1 fruit fly cellular context compared by ENCODE assay signal in the genomic region with DNA sequence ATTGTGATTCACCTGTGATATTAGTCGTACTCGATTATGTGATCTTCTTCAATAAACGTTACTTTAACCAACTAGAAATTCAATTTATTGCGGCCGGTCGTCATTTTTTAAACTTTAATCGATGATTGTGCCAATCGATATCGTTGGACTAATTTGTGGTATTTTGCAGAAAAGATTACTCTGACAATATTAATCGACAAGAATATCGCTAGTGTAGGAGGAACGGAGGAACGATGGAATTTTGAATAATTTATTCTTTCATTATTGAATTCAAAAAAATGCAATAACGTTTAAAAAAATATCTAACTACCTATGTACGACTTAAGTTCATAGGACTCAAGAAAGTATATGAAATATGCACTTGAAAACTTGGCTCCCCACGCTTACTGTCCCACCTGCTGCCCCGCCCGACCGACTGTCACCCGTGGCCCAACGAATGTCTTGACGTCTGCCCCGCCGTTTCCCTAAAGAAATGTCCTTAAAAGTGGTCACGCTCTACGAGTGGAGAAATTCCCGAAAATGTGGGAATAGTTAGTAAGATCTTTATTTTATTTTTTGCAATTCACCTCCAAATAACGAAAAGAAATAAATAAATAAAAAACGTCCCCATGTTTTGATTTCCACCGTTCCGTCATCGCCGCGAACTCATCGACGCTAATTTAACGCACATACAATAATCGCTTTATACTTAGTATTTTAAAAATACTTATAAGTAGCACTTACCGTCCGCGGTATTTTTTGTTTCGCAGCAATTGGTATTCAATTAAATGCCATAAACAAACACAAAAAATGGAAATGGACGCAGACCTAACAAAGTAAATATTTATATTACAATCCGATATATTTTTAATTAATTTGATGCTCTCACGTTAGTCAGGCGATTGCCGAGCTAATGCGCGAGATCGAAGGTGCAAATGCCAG.
A peak's percentile ranks its signal among the peaks of the same experiment; 100 is the strongest.
TF ChIP-seq lines count a peak whose summit lies in the region.

TSS of gene CG14074 (plus strand) at position 779 of the 921 bp plus-strand sequence.

TF ChIP-seq in whole organism, embryonic, 481 proteins besides CTCF, POLR2A, EP300 and RAD21 (continued from another document):
- TF ChIP-seq CG6854 (GFP tag; optimal IDR thresholded peaks at IDR 0.05; lab: Kevin White, UChicago): no peak
- TF ChIP-seq Ets65A (GFP tag; lab: Kevin White, UChicago): peak; percentile 43
- TF ChIP-seq hth (optimal IDR thresholded peaks at IDR 0.05; lab: Kevin White, UChicago): no peak
- no peak for TF ChIP-seq CG12391 (tag; optimal IDR thresholded peaks at IDR 0.05; lab: Kevin White, UChicago)
- TF ChIP-seq CG17802 (tag; optimal IDR thresholded peaks at IDR 0.05; lab: Kevin White, UChicago): no peak
- TF ChIP-seq CG30403 (GFP tag; optimal IDR thresholded peaks at IDR 0.05; lab: Kevin White, UChicago): no peak
- no peak for TF ChIP-seq CG17359 (tag; optimal IDR thresholded peaks at IDR 0.05; lab: Kevin White, UChicago)
- TF ChIP-seq ken (GFP tag; IDR thresholded peaks at IDR 0.05; lab: Robert Waterston, UW): no peak
- no peak for TF ChIP-seq bab2 (GFP tag; optimal IDR thresholded peaks at IDR 0.05; lab: Kevin White, UChicago)
- TF ChIP-seq CG17912 (GFP tag; optimal IDR thresholded peaks at IDR 0.05; lab: Kevin White, UChicago): no peak
- TF ChIP-seq en (GFP tag; optimal IDR thresholded peaks at IDR 0.05; lab: Kevin White, UChicago): no peak
- peak; percentile 81 for TF ChIP-seq zen2 (GFP tag; IDR thresholded peaks at IDR 0.05; lab: Robert Waterston, UW; ENCODE audit: partially characterized antibody)
- TF ChIP-seq Drgx (GFP tag; IDR thresholded peaks at IDR 0.05; lab: Robert Waterston, UW): no peak
- TF ChIP-seq MBD-R2 (GFP tag; IDR thresholded peaks at IDR 0.05; lab: Robert Waterston, UW): peak; percentile 56
- TF ChIP-seq ro (GFP tag; IDR thresholded peaks at IDR 0.05; lab: Robert Waterston, UW): no peak
- TF ChIP-seq tio (GFP tag; optimal IDR thresholded peaks at IDR 0.05; lab: Kevin White, UChicago): no peak
- no peak for TF ChIP-seq CG14014 (GFP tag; IDR thresholded peaks at IDR 0.05; lab: Robert Waterston, UW)
- no peak for TF ChIP-seq CG5245 (GFP tag; optimal IDR thresholded peaks at IDR 0.05; lab: Kevin White, UChicago)
- no peak for TF ChIP-seq CG17328 (GFP tag; IDR thresholded peaks at IDR 0.05; lab: Robert Waterston, UW)
- no peak for TF ChIP-seq CG3163 (GFP tag; optimal IDR thresholded peaks at IDR 0.05; lab: Kevin White, UChicago)
- TF ChIP-seq lilli (GFP tag; optimal IDR thresholded peaks at IDR 0.05; lab: Kevin White, UChicago): no peak
- peak; percentile 62 for TF ChIP-seq gfzf (GFP tag; optimal IDR thresholded peaks at IDR 0.05; lab: Kevin White, UChicago)
- no peak for TF ChIP-seq oc (tag; optimal IDR thresholded peaks at IDR 0.05; lab: Kevin White, UChicago)
- no peak for TF ChIP-seq D (optimal IDR thresholded peaks at IDR 0.05; lab: Kevin White, UChicago)
- no peak for TF ChIP-seq D (GFP tag; optimal IDR thresholded peaks at IDR 0.05; lab: Kevin White, UChicago)
- TF ChIP-seq gce (GFP tag; IDR thresholded peaks at IDR 0.05; lab: Robert Waterston, UW): no peak
- no peak for TF ChIP-seq sens-2 (GFP tag; IDR thresholded peaks at IDR 0.05; lab: Robert Waterston, UW)
- no peak for TF ChIP-seq odd (GFP tag; optimal IDR thresholded peaks at IDR 0.05; lab: Kevin White, UChicago)
- TF ChIP-seq Ptx1 (GFP tag; IDR thresholded peaks at IDR 0.05; lab: Robert Waterston, UW): no peak
- TF ChIP-seq Hmr (GFP tag; optimal IDR thresholded peaks at IDR 0.05; lab: Kevin White, UChicago): no peak
- TF ChIP-seq Hr51 (GFP tag; optimal IDR thresholded peaks at IDR 0.05; lab: Kevin White, UChicago): no peak
- no peak for TF ChIP-seq gsb-n (tag; optimal IDR thresholded peaks at IDR 0.05; lab: Kevin White, UChicago)
- TF ChIP-seq CG9727 (GFP tag; optimal IDR thresholded peaks at IDR 0.05; lab: Kevin White, UChicago): no peak
- no peak for TF ChIP-seq CG3065 (GFP tag; optimal IDR thresholded peaks at IDR 0.05; lab: Kevin White, UChicago)
- TF ChIP-seq BtbVII (GFP tag; optimal IDR thresholded peaks at IDR 0.05; lab: Kevin White, UChicago): no peak
- no peak for TF ChIP-seq CG6272 (GFP tag; IDR thresholded peaks at IDR 0.05; lab: Robert Waterston, UW)
- TF ChIP-seq grau (tag; optimal IDR thresholded peaks at IDR 0.05; lab: Kevin White, UChicago): no peak
- no peak for TF ChIP-seq Eip74EF (GFP tag; optimal IDR thresholded peaks at IDR 0.05; lab: Kevin White, UChicago)
- no peak for TF ChIP-seq CG5953 (GFP tag; IDR thresholded peaks at IDR 0.05; lab: Robert Waterston, UW)
- no peak for TF ChIP-seq Usf (GFP tag; optimal IDR thresholded peaks at IDR 0.05; lab: Kevin White, UChicago)
- no peak for TF ChIP-seq CG18619 (GFP tag; optimal IDR thresholded peaks at IDR 0.05; lab: Kevin White, UChicago)
- TF ChIP-seq chinmo (GFP tag; IDR thresholded peaks at IDR 0.05; lab: Robert Waterston, UW; ENCODE audit: partially characterized antibody): peak; percentile 61; the same call in 2 of the 4 replicates
- no peak for TF ChIP-seq HHEX (GFP tag; optimal IDR thresholded peaks at IDR 0.05; lab: Kevin White, UChicago)
- no peak for TF ChIP-seq CG8765 (GFP tag; IDR thresholded peaks at IDR 0.05; lab: Robert Waterston, UW)
- no peak for TF ChIP-seq CG9437 (GFP tag; optimal IDR thresholded peaks at IDR 0.05; lab: Kevin White, UChicago)
- peak; percentile 39; the same call in 1 of the 2 replicates for TF ChIP-seq hbn (GFP tag; IDR thresholded peaks at IDR 0.05; lab: Robert Waterston, UW; ENCODE audit: partially characterized antibody)
- TF ChIP-seq so (GFP tag; IDR thresholded peaks at IDR 0.05; lab: Robert Waterston, UW): no peak
- TF ChIP-seq chif (GFP tag; optimal IDR thresholded peaks at IDR 0.05; lab: Kevin White, UChicago): no peak
- TF ChIP-seq Stat92E (GFP tag; optimal IDR thresholded peaks at IDR 0.05; lab: Kevin White, UChicago): no peak
- peak; percentile 81 for TF ChIP-seq amos (GFP tag; IDR thresholded peaks at IDR 0.05; lab: Robert Waterston, UW; ENCODE audit: partially characterized antibody)
- no peak for TF ChIP-seq seq (GFP tag; IDR thresholded peaks at IDR 0.05; lab: Robert Waterston, UW)
- no peak for TF ChIP-seq mld (GFP tag; IDR thresholded peaks at IDR 0.05; lab: Robert Waterston, UW; ENCODE audit: partially characterized antibody)
- no peak for TF ChIP-seq CG18262 (tag; optimal IDR thresholded peaks at IDR 0.05; lab: Kevin White, UChicago)
- no peak for TF ChIP-seq ash1 (GFP tag; optimal IDR thresholded peaks at IDR 0.05; lab: Kevin White, UChicago)
- TF ChIP-seq CG7745 (tag; optimal IDR thresholded peaks at IDR 0.05; lab: Kevin White, UChicago): no peak
- TF ChIP-seq CG32767 (GFP tag; IDR thresholded peaks at IDR 0.05; lab: Robert Waterston, UW): no peak
- no peak for TF ChIP-seq H15 (GFP tag; IDR thresholded peaks at IDR 0.05; lab: Robert Waterston, UW)
- TF ChIP-seq CoRest (tag; optimal IDR thresholded peaks at IDR 0.05; lab: Kevin White, UChicago): no peak
- no peak for TF ChIP-seq CG6254 (GFP tag; optimal IDR thresholded peaks at IDR 0.05; lab: Kevin White, UChicago)
- TF ChIP-seq Doc3 (GFP tag; IDR thresholded peaks at IDR 0.05; lab: Robert Waterston, UW; ENCODE audit: partially characterized antibody): peak; percentile 44; the same call in 1 of the 3 replicates
- TF ChIP-seq exex (tag; optimal IDR thresholded peaks at IDR 0.05; lab: Kevin White, UChicago): no peak
- TF ChIP-seq CG9876 (GFP tag; optimal IDR thresholded peaks at IDR 0.05; lab: Kevin White, UChicago): no peak
- peak; percentile 2 for TF ChIP-seq Vsx1 (GFP tag; optimal IDR thresholded peaks at IDR 0.05; lab: Kevin White, UChicago)
- TF ChIP-seq Rx (GFP tag; IDR thresholded peaks at IDR 0.05; lab: Robert Waterston, UW): no peak
- no peak for TF ChIP-seq salm (tag; optimal IDR thresholded peaks at IDR 0.05; lab: Kevin White, UChicago)
- TF ChIP-seq Mrtf (GFP tag; IDR thresholded peaks at IDR 0.05; lab: Robert Waterston, UW): no peak
- no peak for TF ChIP-seq CG18764 (GFP tag; optimal IDR thresholded peaks at IDR 0.05; lab: Kevin White, UChicago)
- TF ChIP-seq hb (GFP tag; IDR thresholded peaks at IDR 0.05; lab: Robert Waterston, UW; ENCODE audit: partially characterized antibody): peak; percentile 72
- no peak for TF ChIP-seq Jarid2 (GFP tag; optimal IDR thresholded peaks at IDR 0.05; lab: Kevin White, UChicago)
- no peak for TF ChIP-seq Meics (GFP tag; optimal IDR thresholded peaks at IDR 0.05; lab: Kevin White, UChicago)
- no peak for TF ChIP-seq esg (GFP tag; conservative IDR thresholded peaks at IDR 0.05; lab: Robert Waterston, UW)
- peak; percentile 72 for TF ChIP-seq CG2116 (GFP tag; optimal IDR thresholded peaks at IDR 0.05; lab: Kevin White, UChicago)
- peak; percentile 26 for TF ChIP-seq Med (GFP tag; lab: Kevin White, UChicago)
- TF ChIP-seq vnd (GFP tag; IDR thresholded peaks at IDR 0.05; lab: Robert Waterston, UW; ENCODE audit: partially characterized antibody): peak; percentile 42; the same call in 1 of the 3 replicates
- TF ChIP-seq sim (GFP tag; IDR thresholded peaks at IDR 0.05; lab: Robert Waterston, UW): no peak
- TF ChIP-seq NFAT (GFP tag; IDR thresholded peaks at IDR 0.05; lab: Robert Waterston, UW): no peak
- no peak for TF ChIP-seq Camta (GFP tag; optimal IDR thresholded peaks at IDR 0.05; lab: Kevin White, UChicago)
- TF ChIP-seq CG7372 (GFP tag; IDR thresholded peaks at IDR 0.05; lab: Robert Waterston, UW): no peak
